Fruit fly (Drosophila melanogaster) whole organism, embryonic: ENCODE results near the gene sif.

Experiments
- ATbp ChIP-seq: fragments of 200-800 bp; sonication (Bioruptor generic); optimal IDR thresholded peaks from 2 replicates; lab custom pipeline; 2017; ENCODE audit warnings: missing biosample characterization, mild to moderate bottlenecking, missing genetic modification characterization, missing genetic modification reagents
- Abd-B ChIP-seq: fragments of 200-800 bp; sonication (Bioruptor generic); optimal IDR thresholded peaks from 2 replicates; lab custom pipeline; 2018; ENCODE audit warnings: missing biosample characterization, mild to moderate bottlenecking, missing genetic modification characterization, moderate library complexity
- Atf3 ChIP-seq: fragments of 200-800 bp; sonication (Bioruptor generic); optimal IDR thresholded peaks from 3 replicates; lab custom pipeline; 2016; ENCODE audit warnings: missing biosample characterization, missing genetic modification characterization
- B-H2 ChIP-seq: fragments of 200-800 bp; sonication (Bioruptor generic); optimal IDR thresholded peaks from 2 replicates; lab custom pipeline; 2018; ENCODE audit warnings: missing biosample characterization, mild to moderate bottlenecking, missing genetic modification characterization
- CG10274 ChIP-seq: fragments of 200-800 bp; sonication (Bioruptor generic); optimal IDR thresholded peaks from 3 replicates; lab custom pipeline; 2017; ENCODE audit warnings: missing biosample characterization, mild to moderate bottlenecking, missing genetic modification characterization
- CG12071 ChIP-seq: fragments of 200-800 bp; sonication (Bioruptor generic); optimal IDR thresholded peaks from 3 replicates; lab custom pipeline; 2018; ENCODE audit warnings: missing biosample characterization, mild to moderate bottlenecking, missing genetic modification characterization
- CG13894 ChIP-seq: fragments of 200-800 bp; sonication (Bioruptor generic); optimal IDR thresholded peaks from 3 replicates; lab custom pipeline; 2018; ENCODE audit warnings: missing biosample characterization, mild to moderate bottlenecking, missing genetic modification characterization, moderate library complexity
- CG14965 ChIP-seq: fragments of 200-800 bp; sonication (Bioruptor generic); optimal IDR thresholded peaks from 2 replicates; lab custom pipeline; 2016; ENCODE audit warnings: missing biosample characterization, missing genetic modification characterization, borderline replicate concordance
- CG15269 ChIP-seq: fragments of 200-800 bp; sonication (Bioruptor generic); optimal IDR thresholded peaks from 2 replicates; lab custom pipeline; 2018; ENCODE audit warnings: missing biosample characterization, mild to moderate bottlenecking, missing genetic modification characterization, moderate library complexity
- CG16813 ChIP-seq: fragments of 200-800 bp; sonication (Bioruptor generic); IDR thresholded peaks from 3 replicates; pipeline ENCODE4 v1.3.6; 2022; ENCODE audit warnings: missing biosample characterization, missing genetic modification characterization; ENCODE audit not compliant: partially characterized antibody
- CG17328 ChIP-seq: fragments of 200-800 bp; sonication (Bioruptor generic); IDR thresholded peaks from 2 replicates; pipeline ENCODE4 v1.3.6; 2022; ENCODE audit warnings: missing biosample characterization, missing genetic modification characterization
- CG2202 ChIP-seq: fragments of 200-800 bp; sonication (Bioruptor generic); optimal IDR thresholded peaks from 2 replicates; lab custom pipeline; 2018; ENCODE audit warnings: missing biosample characterization, mild to moderate bottlenecking, missing genetic modification characterization
- CG31441 ChIP-seq: fragments of 200-800 bp; sonication (Bioruptor generic); IDR thresholded peaks from 2 replicates; pipeline ENCODE4 v1.3.6; 2022; ENCODE audit warnings: missing biosample characterization, missing genetic modification characterization
- CG4360 ChIP-seq: fragments of 200-800 bp; sonication (Bioruptor generic); IDR thresholded peaks from 2 replicates; pipeline ENCODE4 v1.3.6; 2022; ENCODE audit warnings: missing biosample characterization, missing genetic modification characterization
- CG4424 ChIP-seq: fragments of 200-800 bp; sonication (Bioruptor generic); optimal IDR thresholded peaks from 3 replicates; lab custom pipeline; 2016; ENCODE audit warnings: missing biosample characterization, missing genetic modification characterization
- CG4820 ChIP-seq: fragments of 200-800 bp; sonication (Bioruptor generic); optimal IDR thresholded peaks from 3 replicates; lab custom pipeline; 2016; ENCODE audit warnings: missing biosample characterization, missing genetic modification characterization
- CG9215 ChIP-seq: fragments of 200-800 bp; sonication (Bioruptor generic); IDR thresholded peaks from 2 replicates; pipeline ENCODE4 v1.3.6; 2022; ENCODE audit warnings: missing biosample characterization, missing genetic modification characterization
- CTCF ChIP-seq: fragments of 200-800 bp; sonication (Bioruptor generic); optimal IDR thresholded peaks from 2 replicates; lab custom pipeline; 2017; ENCODE audit warnings: missing biosample characterization, mild to moderate bottlenecking, missing genetic modification characterization, moderate library complexity
- D ChIP-seq, 2 experiments: fragments of 200-800 bp in 1 of 2; fragments of >200 bp in 1 of 2; sonication (Bioruptor generic) in 1 of 2; optimal IDR thresholded peaks; 2 replicates in 1 of 2; 3 replicates in 1 of 2; lab custom pipeline; 2017; ENCODE audit warnings: mild to moderate bottlenecking in 1 of 2, missing biosample characterization in 1 of 2, missing genetic modification characterization in 1 of 2, missing genetic modification reagents in 1 of 2
- D19B ChIP-seq: fragments of 200-800 bp; sonication (Bioruptor generic); optimal IDR thresholded peaks from 2 replicates; lab custom pipeline; 2017; ENCODE audit warnings: missing biosample characterization, mild to moderate bottlenecking, missing genetic modification characterization
- Dip2 ChIP-seq: fragments of 200-800 bp; sonication (Bioruptor generic); IDR thresholded peaks from 2 replicates; pipeline ENCODE4 v1.3.6; 2022; ENCODE audit warnings: missing biosample characterization, missing genetic modification characterization
- Elba2 ChIP-seq: fragments of 200-800 bp; sonication (Bioruptor generic); optimal IDR thresholded peaks from 3 replicates; lab custom pipeline; 2016; ENCODE audit warnings: missing biosample characterization, missing genetic modification characterization
- Fer2 ChIP-seq: fragments of 200-800 bp; sonication (Bioruptor generic); optimal IDR thresholded peaks from 2 replicates; lab custom pipeline; 2018; ENCODE audit warnings: missing biosample characterization, mild to moderate bottlenecking, missing genetic modification characterization, moderate library complexity
- Fer3 ChIP-seq: fragments of 200-800 bp; sonication (Bioruptor generic); optimal IDR thresholded peaks from 2 replicates; lab custom pipeline; 2018; ENCODE audit warnings: missing biosample characterization, mild to moderate bottlenecking, missing genetic modification characterization, moderate library complexity
- Hr78 ChIP-seq, 2 experiments: fragments of 200-800 bp in 1 of 2; fragments of >200 bp in 1 of 2; sonication (Bioruptor generic) in 1 of 2; optimal IDR thresholded peaks; 2 replicates each; lab custom pipeline; 2017 to 2019; ENCODE audit warnings: missing biosample characterization in 2 of 2, missing genetic modification characterization in 2 of 2, mild to moderate bottlenecking in 1 of 2, moderate library complexity in 1 of 2
- Lhr ChIP-seq: fragments of 200-800 bp; sonication (Bioruptor generic); optimal IDR thresholded peaks from 3 replicates; lab custom pipeline; 2017; ENCODE audit warnings: mild to moderate bottlenecking, missing biosample characterization, missing genetic modification reagents, missing genetic modification characterization
- Lpt ChIP-seq: fragments of >200 bp; optimal IDR thresholded peaks from 2 replicates; lab custom pipeline; 2018; ENCODE audit warnings: missing biosample characterization, missing genetic modification characterization
- MTF-1 ChIP-seq: fragments of 200-800 bp; sonication (Bioruptor generic); optimal IDR thresholded peaks from 2 replicates; lab custom pipeline; 2018; ENCODE audit warnings: missing biosample characterization, mild to moderate bottlenecking, missing genetic modification characterization, borderline replicate concordance
- Ravus ChIP-seq: fragments of 200-800 bp; sonication (Bioruptor generic); IDR thresholded peaks from 2 replicates; pipeline ENCODE4 v1.3.6; 2022; ENCODE audit warnings: missing biosample characterization, missing genetic modification characterization
- Rfx ChIP-seq: fragments of 200-800 bp; sonication (Bioruptor generic); IDR thresholded peaks from 2 replicates; pipeline ENCODE4 v1.3.6; 2022; ENCODE audit warnings: missing biosample characterization, missing genetic modification characterization
- Ssrp ChIP-seq: fragments of 200-800 bp; sonication (Bioruptor generic); optimal IDR thresholded peaks from 2 replicates; lab custom pipeline; 2018; ENCODE audit warnings: missing biosample characterization, mild to moderate bottlenecking, missing genetic modification characterization, moderate library complexity
- Xrp1 ChIP-seq: fragments of 200-800 bp; sonication (Bioruptor generic); IDR thresholded peaks from 2 replicates; pipeline ENCODE4 v1.3.6; 2022; ENCODE audit warnings: missing biosample characterization, missing genetic modification characterization
- ato ChIP-seq: fragments of 200-800 bp; sonication (Bioruptor generic); IDR thresholded peaks from 2 replicates; pipeline ENCODE4 v1.3.6; 2022; ENCODE audit warnings: missing biosample characterization, missing genetic modification characterization; ENCODE audit not compliant: partially characterized antibody
- bowl ChIP-seq: fragments of 200-800 bp; sonication (Bioruptor generic); IDR thresholded peaks from 2 replicates; pipeline ENCODE4 v1.3.6; 2022; ENCODE audit warnings: missing biosample characterization, missing genetic modification characterization
- chif ChIP-seq, 2 experiments: fragments of 200-800 bp; sonication (Bioruptor generic); optimal IDR thresholded peaks; 3 replicates each; lab custom pipeline; 2016; ENCODE audit warnings: missing biosample characterization in 2 of 2, missing genetic modification characterization in 2 of 2
- crp ChIP-seq, 2 experiments: fragments of 200-800 bp; sonication (Bioruptor generic); optimal IDR thresholded peaks; 2 replicates in 1 of 2; 3 replicates in 1 of 2; lab custom pipeline; 2017; ENCODE audit warnings: missing biosample characterization in 2 of 2, missing genetic modification characterization in 2 of 2, mild to moderate bottlenecking in 1 of 2, moderate library complexity in 1 of 2
- dati ChIP-seq: fragments of 200-800 bp; sonication (Bioruptor generic); IDR thresholded peaks from 2 replicates; pipeline ENCODE4 v1.3.6; 2022; ENCODE audit warnings: missing biosample characterization, missing genetic modification characterization
- dpn ChIP-seq, 2 experiments: fragments of 200-800 bp; sonication (Bioruptor generic); optimal IDR thresholded peaks; 3 replicates each; lab custom pipeline; 2016; ENCODE audit warnings: missing biosample characterization in 2 of 2, missing genetic modification characterization in 2 of 2
- fru ChIP-seq: fragments of >200 bp; optimal IDR thresholded peaks from 2 replicates; lab custom pipeline; 2017
- fu2 ChIP-seq: fragments of 200-800 bp; sonication (Bioruptor generic); optimal IDR thresholded peaks from 2 replicates; lab custom pipeline; 2016; ENCODE audit warnings: missing biosample characterization, missing genetic modification characterization
- gce ChIP-seq: fragments of 200-800 bp; sonication (Bioruptor generic); IDR thresholded peaks from 3 replicates; pipeline ENCODE4 v1.3.6; 2022; ENCODE audit warnings: missing biosample characterization, missing genetic modification characterization
- jigr1 ChIP-seq: fragments of 200-800 bp; sonication (Bioruptor generic); IDR thresholded peaks from 3 replicates; pipeline ENCODE4 v1.3.6; 2022; ENCODE audit warnings: missing biosample characterization, missing genetic modification characterization
- kah ChIP-seq: fragments of 200-800 bp; sonication (Bioruptor generic); optimal IDR thresholded peaks from 2 replicates; lab custom pipeline; 2018; ENCODE audit warnings: missing biosample characterization, mild to moderate bottlenecking, missing genetic modification characterization
- lbe ChIP-seq: fragments of 200-800 bp; sonication (Bioruptor generic); optimal IDR thresholded peaks from 2 replicates; lab custom pipeline; 2016; ENCODE audit warnings: missing biosample characterization, mild to moderate bottlenecking, missing genetic modification characterization
- maf-S ChIP-seq: fragments of 200-800 bp; sonication (Bioruptor generic); optimal IDR thresholded peaks from 2 replicates; lab custom pipeline; 2016; ENCODE audit warnings: missing biosample characterization, missing genetic modification characterization
- mam ChIP-seq: fragments of 200-800 bp; sonication (Bioruptor generic); optimal IDR thresholded peaks from 3 replicates; lab custom pipeline; 2016; ENCODE audit warnings: missing biosample characterization, missing genetic modification characterization
- prd ChIP-seq, 3 experiments: fragments of >200 bp in 2 of 3; fragments of 200-800 bp in 1 of 3; sonication (Bioruptor generic) in 1 of 3; optimal IDR thresholded peaks in 2 of 3; IDR thresholded peaks in 1 of 3; 2 replicates in 2 of 3; 3 replicates in 1 of 3; pipeline versions ENCODE4 v1.3.6 to Lab custom; 2017 to 2022; ENCODE audit warnings: missing biosample characterization in 1 of 3, missing genetic modification characterization in 1 of 3
- schlank ChIP-seq: fragments of 200-800 bp; sonication (Bioruptor generic); optimal IDR thresholded peaks from 2 replicates; lab custom pipeline; 2018; ENCODE audit warnings: missing biosample characterization, mild to moderate bottlenecking, missing genetic modification characterization
- trem ChIP-seq: fragments of 200-800 bp; optimal IDR thresholded peaks from 3 replicates; lab custom pipeline; 2019; ENCODE audit warnings: missing biosample characterization, mild to moderate bottlenecking, missing genetic modification characterization, moderate library complexity
- unpg ChIP-seq: fragments of 200-800 bp; sonication (Bioruptor generic); optimal IDR thresholded peaks from 3 replicates; lab custom pipeline; 2018; ENCODE audit warnings: missing biosample characterization, mild to moderate bottlenecking, missing genetic modification characterization, moderate library complexity
- yki ChIP-seq: fragments of >200 bp; optimal IDR thresholded peaks from 3 replicates; lab custom pipeline; 2018

sif gene

DNA sequence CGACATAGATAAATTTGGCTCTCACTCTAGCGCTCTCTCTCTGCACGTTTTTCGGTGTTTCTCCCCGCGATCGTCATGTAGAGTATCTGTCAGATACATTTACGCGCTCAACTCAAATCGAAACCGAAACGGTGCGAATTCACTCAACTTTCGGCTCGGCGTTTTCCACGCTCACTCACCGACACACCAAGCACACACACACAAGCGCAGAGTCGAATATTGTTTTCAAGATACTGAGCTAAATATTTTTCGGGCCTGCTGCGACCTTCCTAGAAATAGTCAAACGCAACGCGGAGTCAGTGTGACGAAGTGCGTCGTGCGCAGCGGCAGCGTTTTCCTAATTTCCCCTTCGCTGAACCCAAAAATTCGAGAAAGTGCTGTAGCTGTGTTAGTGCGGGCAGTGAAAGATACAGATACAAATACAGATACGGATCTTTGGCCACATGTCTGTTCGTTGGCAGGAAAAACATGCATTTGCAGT lies 3.3 kb upstream of the sif start, which contains the start of gene lin-28 (continued):
- TF ChIP-seq lbe (no peak), CG31441 (GFP tag; lab: Robert Waterston, UW) (no peak), Elba2 (GFP tag; lab: Kevin White, UChicago) (no peak), B-H2 (GFP tag; lab: Kevin White, UChicago) (no peak), dpn (GFP tag; optimal IDR thresholded peaks at IDR 0.05; lab: Kevin White, UChicago) (peak in 1 of 2 experiments; percentile 9), CG12071 (GFP tag; lab: Kevin White, UChicago) (no peak), Lpt (no peak), dati (GFP tag; lab: Robert Waterston, UW) (no peak), CG4424 (GFP tag; lab: Kevin White, UChicago) (no peak), crp (GFP tag; optimal IDR thresholded peaks at IDR 0.05; lab: Kevin White, UChicago) (no peak), MTF-1 (peak; percentile 81), CG16813 (no peak), D (optimal IDR thresholded peaks at IDR 0.05; lab: Kevin White, UChicago) (peak; percentile 83), D (GFP tag; optimal IDR thresholded peaks at IDR 0.05; lab: Kevin White, UChicago) (no peak), CG10274 (GFP tag; lab: Kevin White, UChicago) (no peak), yki (lab: Kevin White, UChicago) (no peak), mam (GFP tag; lab: Kevin White, UChicago) (no peak), Dip2 (GFP tag; lab: Robert Waterston, UW) (no peak), Ravus (GFP tag; lab: Robert Waterston, UW) (no peak), CG4360 (GFP tag; lab: Robert Waterston, UW) (no peak), Hr78 (GFP tag; optimal IDR thresholded peaks at IDR 0.05; lab: Kevin White, UChicago) (peak in 1 of 2 experiments; percentile 44), Ssrp (tag; lab: Kevin White, UChicago) (no peak), Atf3 (GFP tag; lab: Kevin White, UChicago) (no peak), D19B (GFP tag; lab: Kevin White, UChicago) (no peak), chif (GFP tag; optimal IDR thresholded peaks at IDR 0.05; lab: Kevin White, UChicago) (no peak), gce (GFP tag; lab: Robert Waterston, UW) (no peak), Xrp1 (no peak), CG2202 (tag; lab: Kevin White, UChicago) (no peak), Rfx (GFP tag; lab: Robert Waterston, UW) (no peak), unpg (GFP tag; lab: Kevin White, UChicago) (no peak), CG15269 (tag; lab: Kevin White, UChicago) (no peak), jigr1 (GFP tag; lab: Robert Waterston, UW) (no peak), fru (lab: Kevin White, UChicago) (no peak), trem (tag; lab: Kevin White, UChicago) (peak; percentile 19), bowl (GFP tag; lab: Robert Waterston, UW) (no peak), prd (optimal IDR thresholded peaks at IDR 0.05; lab: Kevin White, UChicago) (no peak), prd (GFP tag; IDR thresholded peaks at IDR 0.05; lab: Robert Waterston, UW) (no peak), fu2 (GFP tag; lab: Kevin White, UChicago) (no peak), Lhr (GFP tag; lab: Kevin White, UChicago) (no peak), CG14965 (GFP tag; lab: Kevin White, UChicago) (no peak), ATbp (no peak), CG4820 (GFP tag; lab: Kevin White, UChicago) (no peak), Fer3 (tag; lab: Kevin White, UChicago) (no peak), CG17328 (GFP tag; lab: Robert Waterston, UW) (no peak), CG9215 (GFP tag; lab: Robert Waterston, UW) (no peak), ato (GFP tag; lab: Robert Waterston, UW) (peak; percentile 24; the same call in 1 of the 2 replicates), CG13894 (tag; lab: Kevin White, UChicago) (no peak), Abd-B (no peak), kah (peak; percentile 12), maf-S (no peak), CTCF (no peak), schlank (tag; lab: Kevin White, UChicago) (no peak), Fer2 (tag; lab: Kevin White, UChicago) (no peak)
